Fruit fly (Drosophila melanogaster) whole organism, embryonic: Measurements from ENCODE around the gene CG14655.

Experiments
- Abd-B ChIP-seq: fragments of 200-800 bp; sonication (Bioruptor generic); optimal IDR thresholded peaks from 2 replicates; lab custom pipeline; 2018; ENCODE audit warnings: missing biosample characterization, mild to moderate bottlenecking, missing genetic modification characterization, moderate library complexity
- Atf3 ChIP-seq: fragments of 200-800 bp; sonication (Bioruptor generic); optimal IDR thresholded peaks from 3 replicates; lab custom pipeline; 2016; ENCODE audit warnings: missing biosample characterization, missing genetic modification characterization
- B-H2 ChIP-seq: fragments of 200-800 bp; sonication (Bioruptor generic); optimal IDR thresholded peaks from 2 replicates; lab custom pipeline; 2018; ENCODE audit warnings: missing biosample characterization, mild to moderate bottlenecking, missing genetic modification characterization
- CG10959 ChIP-seq: fragments of 200-800 bp; sonication (Bioruptor generic); IDR thresholded peaks from 2 replicates; pipeline ENCODE4 v1.3.6; 2022; ENCODE audit warnings: missing biosample characterization, missing genetic modification characterization
- CG11085 ChIP-seq: fragments of 200-800 bp; sonication (Bioruptor generic); IDR thresholded peaks from 2 replicates; pipeline ENCODE4 v1.3.6; 2022; ENCODE audit warnings: missing biosample characterization, missing genetic modification characterization
- CG11560 ChIP-seq: fragments of 200-800 bp; sonication (Bioruptor generic); IDR thresholded peaks from 3 replicates; pipeline ENCODE4 v1.3.6; 2022; ENCODE audit warnings: missing biosample characterization, missing genetic modification characterization
- CG12391 ChIP-seq: fragments of 200-800 bp; sonication (Bioruptor generic); optimal IDR thresholded peaks from 3 replicates; lab custom pipeline; 2018; ENCODE audit warnings: missing biosample characterization, mild to moderate bottlenecking, missing genetic modification characterization, moderate library complexity
- CG13624 ChIP-seq: fragments of 200-800 bp; sonication (Bioruptor generic); optimal IDR thresholded peaks from 2 replicates; lab custom pipeline; 2016; ENCODE audit warnings: missing biosample characterization, missing genetic modification characterization
- CG15073 ChIP-seq: fragments of 200-800 bp; sonication (Bioruptor generic); optimal IDR thresholded peaks from 2 replicates; lab custom pipeline; 2016; ENCODE audit warnings: missing biosample characterization, missing genetic modification characterization
- CG15269 ChIP-seq: fragments of 200-800 bp; sonication (Bioruptor generic); optimal IDR thresholded peaks from 2 replicates; lab custom pipeline; 2018; ENCODE audit warnings: missing biosample characterization, mild to moderate bottlenecking, missing genetic modification characterization, moderate library complexity
- CG17359 ChIP-seq: fragments of 200-800 bp; sonication (Bioruptor generic); optimal IDR thresholded peaks from 3 replicates; lab custom pipeline; 2018; ENCODE audit warnings: missing biosample characterization, mild to moderate bottlenecking, missing genetic modification characterization, moderate library complexity
- CG17802 ChIP-seq: fragments of 200-800 bp; sonication (Bioruptor generic); optimal IDR thresholded peaks from 2 replicates; lab custom pipeline; 2018; ENCODE audit warnings: missing biosample characterization, mild to moderate bottlenecking, missing genetic modification characterization, moderate library complexity
- CG2129 ChIP-seq: fragments of 200-800 bp; sonication (Bioruptor generic); IDR thresholded peaks from 2 replicates; pipeline ENCODE4 v1.3.6; 2022; ENCODE audit warnings: missing biosample characterization, missing genetic modification characterization; ENCODE audit not compliant: partially characterized antibody
- CG2199 ChIP-seq: fragments of 200-800 bp; sonication (Bioruptor generic); IDR thresholded peaks from 3 replicates; pipeline ENCODE4 v1.3.6; 2022; ENCODE audit warnings: missing biosample characterization, missing genetic modification characterization
- CG2678 ChIP-seq: fragments of 200-800 bp; sonication (Bioruptor generic); optimal IDR thresholded peaks from 3 replicates; lab custom pipeline; 2019; ENCODE audit warnings: missing biosample characterization, mild to moderate bottlenecking, missing genetic modification characterization, moderate library complexity
- CG30020 ChIP-seq: fragments of 200-800 bp; optimal IDR thresholded peaks from 2 replicates; lab custom pipeline; 2019; ENCODE audit warnings: missing biosample characterization, mild to moderate bottlenecking, missing genetic modification characterization, moderate library complexity
- CG30431 ChIP-seq: fragments of 200-800 bp; sonication (Bioruptor generic); optimal IDR thresholded peaks from 2 replicates; lab custom pipeline; 2017; ENCODE audit warnings: missing biosample characterization, missing genetic modification characterization
- CG4424 ChIP-seq: fragments of 200-800 bp; sonication (Bioruptor generic); optimal IDR thresholded peaks from 3 replicates; lab custom pipeline; 2016; ENCODE audit warnings: missing biosample characterization, missing genetic modification characterization
- CG4617 ChIP-seq: fragments of 200-800 bp; sonication (Bioruptor generic); optimal IDR thresholded peaks from 3 replicates; lab custom pipeline; 2016; ENCODE audit warnings: missing biosample characterization, missing genetic modification characterization, borderline replicate concordance
- CG4730 ChIP-seq: fragments of 200-800 bp; sonication (Bioruptor generic); IDR thresholded peaks from 2 replicates; pipeline ENCODE4 v1.3.6; 2022; ENCODE audit warnings: missing biosample characterization, missing genetic modification characterization
- CG5245 ChIP-seq: fragments of 200-800 bp; sonication (Bioruptor generic); optimal IDR thresholded peaks from 3 replicates; lab custom pipeline; 2016; ENCODE audit warnings: missing biosample characterization, missing genetic modification characterization
- CG8290 ChIP-seq, 3 experiments: fragments of 200-800 bp; sonication (Bioruptor generic); optimal IDR thresholded peaks; 2 replicates each; lab custom pipeline; 2016 to 2019; ENCODE audit warnings: missing biosample characterization in 3 of 3, missing genetic modification characterization in 3 of 3, mild to moderate bottlenecking in 2 of 3, moderate library complexity in 1 of 3
- CG9215 ChIP-seq: fragments of 200-800 bp; sonication (Bioruptor generic); IDR thresholded peaks from 2 replicates; pipeline ENCODE4 v1.3.6; 2022; ENCODE audit warnings: missing biosample characterization, missing genetic modification characterization
- CoRest ChIP-seq: fragments of 200-800 bp; sonication (Bioruptor generic); optimal IDR thresholded peaks from 3 replicates; lab custom pipeline; 2018; ENCODE audit warnings: missing biosample characterization, mild to moderate bottlenecking, missing genetic modification characterization, moderate library complexity
- Dip3 ChIP-seq: fragments of 200-800 bp; sonication (Bioruptor generic); optimal IDR thresholded peaks from 3 replicates; lab custom pipeline; 2016; ENCODE audit warnings: missing biosample characterization, missing genetic modification characterization
- Hand ChIP-seq: fragments of 200-800 bp; sonication (Bioruptor generic); optimal IDR thresholded peaks from 2 replicates; lab custom pipeline; 2017; ENCODE audit warnings: mild to moderate bottlenecking, missing biosample characterization, missing genetic modification reagents, missing genetic modification characterization
- Hr3 ChIP-seq: fragments of 200-800 bp; sonication (Bioruptor generic); optimal IDR thresholded peaks from 3 replicates; lab custom pipeline; 2016; ENCODE audit warnings: missing biosample characterization, missing genetic modification characterization
- NfI ChIP-seq: fragments of 200-800 bp; sonication (Bioruptor generic); optimal IDR thresholded peaks from 3 replicates; lab custom pipeline; 2018; ENCODE audit warnings: missing biosample characterization, mild to moderate bottlenecking, missing genetic modification characterization, moderate library complexity
- Pdp1 ChIP-seq, 2 experiments: fragments of 200-800 bp; sonication (Bioruptor generic); optimal IDR thresholded peaks; 3 replicates each; lab custom pipeline; 2016; ENCODE audit warnings: missing biosample characterization in 2 of 2, missing genetic modification characterization in 2 of 2, mild to moderate bottlenecking in 1 of 2, moderate library complexity in 1 of 2
- Poxn ChIP-seq: fragments of 200-800 bp; sonication (Bioruptor generic); IDR thresholded peaks from 2 replicates; pipeline ENCODE4 v1.3.6; 2022; ENCODE audit warnings: missing biosample characterization, missing genetic modification characterization
- TFAM ChIP-seq: fragments of 200-800 bp; sonication (Bioruptor generic); optimal IDR thresholded peaks from 2 replicates; lab custom pipeline; 2017; ENCODE audit warnings: missing biosample characterization, missing genetic modification characterization, inconsistent platforms
- ato ChIP-seq: fragments of 200-800 bp; sonication (Bioruptor generic); IDR thresholded peaks from 2 replicates; pipeline ENCODE4 v1.3.6; 2022; ENCODE audit warnings: missing biosample characterization, missing genetic modification characterization; ENCODE audit not compliant: partially characterized antibody
- bowl ChIP-seq: fragments of 200-800 bp; sonication (Bioruptor generic); IDR thresholded peaks from 2 replicates; pipeline ENCODE4 v1.3.6; 2022; ENCODE audit warnings: missing biosample characterization, missing genetic modification characterization
- chm ChIP-seq: fragments of 200-800 bp; sonication (Bioruptor generic); IDR thresholded peaks from 2 replicates; pipeline ENCODE4 v1.3.6; 2022; ENCODE audit warnings: missing biosample characterization, missing genetic modification characterization
- corto ChIP-seq: fragments of 200-800 bp; sonication (Bioruptor generic); optimal IDR thresholded peaks from 2 replicates; lab custom pipeline; 2016; ENCODE audit warnings: missing biosample characterization, mild to moderate bottlenecking, missing genetic modification characterization, moderate library complexity
- croc ChIP-seq: fragments of 200-800 bp; sonication (Bioruptor generic); conservative IDR thresholded peaks from 3 replicates; pipeline ENCODE4 v1.3.6; 2022; ENCODE audit warnings: missing biosample characterization, missing genetic modification characterization
- danr ChIP-seq: fragments of 200-800 bp; sonication (Bioruptor generic); IDR thresholded peaks from 2 replicates; pipeline ENCODE4 v1.3.6; 2022; ENCODE audit warnings: missing biosample characterization, missing genetic modification characterization
- dmrt99B ChIP-seq: fragments of 200-800 bp; sonication (Bioruptor generic); optimal IDR thresholded peaks from 2 replicates; lab custom pipeline; 2018; ENCODE audit warnings: missing biosample characterization, mild to moderate bottlenecking, missing genetic modification characterization, moderate library complexity
- dysf ChIP-seq: fragments of 200-800 bp; sonication (Bioruptor generic); IDR thresholded peaks from 3 replicates; pipeline ENCODE4 v1.3.6; 2022; ENCODE audit warnings: missing biosample characterization, missing genetic modification characterization
- en ChIP-seq: fragments of 200-800 bp; sonication (Bioruptor generic); optimal IDR thresholded peaks from 2 replicates; lab custom pipeline; 2016; ENCODE audit warnings: missing biosample characterization, missing genetic modification characterization
- esg ChIP-seq: fragments of 200-800 bp; sonication (Bioruptor generic); conservative IDR thresholded peaks from 2 replicates; pipeline ENCODE4 v1.3.6; 2022; ENCODE audit warnings: missing biosample characterization, missing genetic modification characterization
- gsb-n ChIP-seq: fragments of 200-800 bp; sonication (Bioruptor generic); optimal IDR thresholded peaks from 3 replicates; lab custom pipeline; 2018; ENCODE audit warnings: missing biosample characterization, mild to moderate bottlenecking, missing genetic modification characterization
- maf-S ChIP-seq: fragments of 200-800 bp; sonication (Bioruptor generic); optimal IDR thresholded peaks from 2 replicates; lab custom pipeline; 2016; ENCODE audit warnings: missing biosample characterization, missing genetic modification characterization
- nom ChIP-seq: fragments of 200-800 bp; sonication (Bioruptor generic); optimal IDR thresholded peaks from 2 replicates; lab custom pipeline; 2017; ENCODE audit warnings: missing biosample characterization, missing genetic modification characterization, mild to moderate bottlenecking, moderate library complexity, missing genetic modification reagents
- pros ChIP-seq: fragments of 200-800 bp; sonication (Bioruptor generic); optimal IDR thresholded peaks from 3 replicates; lab custom pipeline; 2019; ENCODE audit warnings: missing biosample characterization, mild to moderate bottlenecking, missing genetic modification characterization, moderate library complexity
- slbo ChIP-seq: fragments of 200-800 bp; sonication (Bioruptor generic); IDR thresholded peaks from 2 replicates; pipeline ENCODE4 v1.3.6; 2022; ENCODE audit warnings: missing biosample characterization, missing genetic modification characterization
- sug ChIP-seq: fragments of 200-800 bp; optimal IDR thresholded peaks from 2 replicates; lab custom pipeline; 2019; ENCODE audit warnings: missing biosample characterization, mild to moderate bottlenecking, missing genetic modification characterization, moderate library complexity
- tup ChIP-seq: fragments of 200-800 bp; sonication (Bioruptor generic); optimal IDR thresholded peaks from 2 replicates; lab custom pipeline; 2016; ENCODE audit warnings: missing biosample characterization, mild to moderate bottlenecking, missing genetic modification characterization, moderate library complexity
- tx ChIP-seq: fragments of 200-800 bp; sonication (Bioruptor generic); optimal IDR thresholded peaks from 2 replicates; lab custom pipeline; 2016; ENCODE audit warnings: missing biosample characterization, missing genetic modification characterization
- unc-4 ChIP-seq: fragments of 200-800 bp; sonication (Bioruptor generic); IDR thresholded peaks from 2 replicates; pipeline ENCODE4 v1.3.6; 2022; ENCODE audit warnings: missing biosample characterization, missing genetic modification characterization; ENCODE audit not compliant: partially characterized antibody

CG14655 gene

dm6 chr3R:4806318-4806757, 26.2 kb upstream of the CG14655 start (continued):
- TF ChIP-seq CG17359 (peak; percentile 78), CG4617 (GFP tag; lab: Kevin White, UChicago) (no peak), bowl (GFP tag; lab: Robert Waterston, UW) (no peak), Abd-B (GFP tag; lab: Kevin White, UChicago) (no peak), sug (tag; lab: Kevin White, UChicago) (peak; percentile 21), croc (no peak), CG8290 (GFP tag; optimal IDR thresholded peaks at IDR 0.05; lab: Kevin White, UChicago) (peak; percentile 49), CG8290 (tag; optimal IDR thresholded peaks at IDR 0.05; lab: Kevin White, UChicago) (peak; percentile 53 to 63), tup (GFP tag; lab: Kevin White, UChicago) (peak; percentile 13), TFAM (GFP tag; lab: Kevin White, UChicago) (no peak), CG12391 (peak; percentile 2), NfI (GFP tag; lab: Kevin White, UChicago) (no peak), nom (GFP tag; lab: Kevin White, UChicago) (peak; percentile 63), dmrt99B (tag; lab: Kevin White, UChicago) (peak; percentile 58), CG15269 (peak; percentile 42), Hand (GFP tag; lab: Kevin White, UChicago) (peak; percentile 69), CG10959 (GFP tag; lab: Robert Waterston, UW) (no peak), esg (no peak), danr (GFP tag; lab: Robert Waterston, UW) (no peak), CG30431 (GFP tag; lab: Kevin White, UChicago) (no peak), ato (GFP tag; lab: Robert Waterston, UW) (no peak), CG2199 (GFP tag; lab: Robert Waterston, UW) (no peak), chm (GFP tag; lab: Robert Waterston, UW) (peak; percentile 80), CG2678 (tag; lab: Kevin White, UChicago) (peak; percentile 74), unc-4 (GFP tag; lab: Robert Waterston, UW) (peak; percentile 16; the same call in 1 of the 2 replicates), Dip3 (no peak), dysf (GFP tag; lab: Robert Waterston, UW) (no peak), Atf3 (GFP tag; lab: Kevin White, UChicago) (no peak), CG15073 (GFP tag; lab: Kevin White, UChicago) (no peak), corto (GFP tag; lab: Kevin White, UChicago) (no peak), CG11085 (GFP tag; lab: Robert Waterston, UW) (no peak), Pdp1 (GFP tag; optimal IDR thresholded peaks at IDR 0.05; lab: Kevin White, UChicago) (peak; percentile 24 to 92), Hr3 (GFP tag; lab: Kevin White, UChicago) (no peak), CG9215 (GFP tag; lab: Robert Waterston, UW) (no peak), CG11560 (tag; lab: Robert Waterston, UW) (no peak), pros (GFP tag; lab: Kevin White, UChicago) (no peak), Poxn (GFP tag; lab: Robert Waterston, UW) (no peak), CG13624 (GFP tag; lab: Kevin White, UChicago) (peak; percentile 8), slbo (GFP tag; lab: Robert Waterston, UW) (no peak), gsb-n (tag; lab: Kevin White, UChicago) (peak; percentile 23), tx (GFP tag; lab: Kevin White, UChicago) (no peak), en (GFP tag; lab: Kevin White, UChicago) (peak; percentile 61), CG4730 (GFP tag; lab: Robert Waterston, UW) (no peak), CG4424 (GFP tag; lab: Kevin White, UChicago) (peak; percentile 55), CG30020 (tag; lab: Kevin White, UChicago) (no peak), CG5245 (peak; percentile 56), B-H2 (peak; percentile 45), CoRest (tag; lab: Kevin White, UChicago) (peak; percentile 1), CG17802 (no peak), maf-S (GFP tag; lab: Kevin White, UChicago) (peak; percentile 70), CG2129 (GFP tag; lab: Robert Waterston, UW) (no peak)
